Worm (Caenorhabditis elegans) whole organism, L1 larva: ENCODE results near the gene glo-4.
A peak's percentile ranks its signal among the peaks of the same experiment; 100 is the strongest.

Experiments
- C16A3.4 ChIP-seq: fragments of 150-350 bp; optimal IDR thresholded peaks from 2 replicates; lab custom pipeline; 2014; ENCODE audit warnings: missing biosample characterization, missing genetic modification characterization
- C34B4.2 ChIP-seq: sonication (generic microtip); optimal IDR thresholded peaks from 2 replicates; lab custom pipeline; 2017; ENCODE audit warnings: mild to moderate bottlenecking, missing genetic modification characterization, missing compliant biosample characterization
- Y116A8C.19 ChIP-seq: sonication (generic microtip); optimal IDR thresholded peaks from 2 replicates; lab custom pipeline; 2016; ENCODE audit warnings: missing compliant biosample characterization, missing genetic modification characterization, borderline replicate concordance
- ama-1 ChIP-seq: fragments of 150-350 bp; optimal IDR thresholded peaks from 2 replicates; lab custom pipeline; 2014
- ceh-8 ChIP-seq: fragments of 200-800 bp; sonication (Bioruptor generic); optimal IDR thresholded peaks from 2 replicates; lab custom pipeline; 2018; ENCODE audit warnings: mild to moderate bottlenecking, missing genetic modification characterization, moderate library complexity, missing compliant biosample characterization
- ceh-82 ChIP-seq, 3 experiments: fragments of 150-350 bp in 1 of 3; sonication (generic microtip) in 2 of 3; optimal IDR thresholded peaks; 2 replicates each; lab custom pipeline; 2014 to 2017; ENCODE audit warnings: missing biosample characterization in 3 of 3, missing genetic modification characterization in 3 of 3
- ceh-88 ChIP-seq: fragments of 200-800 bp; sonication (Bioruptor generic); IDR thresholded peaks from 2 replicates; pipeline ENCODE4 v1.3.6; 2022; ENCODE audit warnings: missing genetic modification characterization, missing compliant biosample characterization
- dpl-1 ChIP-seq, 3 experiments: fragments of 150-350 bp in 2 of 3; sonication (generic microtip) in 1 of 3; optimal IDR thresholded peaks; 2 replicates each; lab custom pipeline; 2014 to 2017; ENCODE audit warnings: missing biosample characterization in 3 of 3, missing genetic modification characterization in 3 of 3, missing genetic modification reagents in 3 of 3
- dsc-1 ChIP-seq: sonication (generic microtip); optimal IDR thresholded peaks from 2 replicates; lab custom pipeline; 2016; ENCODE audit warnings: mild to moderate bottlenecking, missing genetic modification characterization, missing compliant biosample characterization
- efl-3 ChIP-seq: fragments of 200-800 bp; sonication (Bioruptor generic); optimal IDR thresholded peaks from 2 replicates; lab custom pipeline; 2018; ENCODE audit warnings: mild to moderate bottlenecking, missing genetic modification characterization, missing compliant biosample characterization
- egl-13 ChIP-seq: sonication (generic microtip); optimal IDR thresholded peaks from 2 replicates; lab custom pipeline; 2016; ENCODE audit warnings: missing genotype, missing genetic modification reagents, missing genetic modification characterization, missing compliant biosample characterization
- elt-3 ChIP-seq, 6 experiments: fragments of 150-350 bp in 1 of 6; sonication (generic microtip); optimal IDR thresholded peaks; 2 replicates each; lab custom pipeline; 2017 to 2018; ENCODE audit warnings: missing biosample characterization in 6 of 6, missing genetic modification characterization in 6 of 6, inconsistent platforms in 1 of 6
- fkh-4 ChIP-seq: sonication (generic microtip); optimal IDR thresholded peaks from 2 replicates; lab custom pipeline; 2016; ENCODE audit warnings: missing compliant biosample characterization, missing genetic modification characterization, borderline replicate concordance
- fkh-8 ChIP-seq: sonication (generic microtip); optimal IDR thresholded peaks from 2 replicates; lab custom pipeline; 2016; ENCODE audit warnings: mild to moderate bottlenecking, missing genetic modification characterization, missing compliant biosample characterization
- irx-1 ChIP-seq: sonication (generic microtip); optimal IDR thresholded peaks from 2 replicates; lab custom pipeline; 2016; ENCODE audit warnings: missing genetic modification characterization, missing compliant biosample characterization
- jun-1 ChIP-seq: fragments of 150-350 bp; optimal IDR thresholded peaks from 2 replicates; lab custom pipeline; 2014; ENCODE audit warnings: missing biosample characterization, missing genetic modification reagents, missing genetic modification characterization
- lin-14 ChIP-seq: fragments of 200-800 bp; sonication (Bioruptor generic); optimal IDR thresholded peaks from 2 replicates; lab custom pipeline; 2018; ENCODE audit warnings: mild to moderate bottlenecking, missing genetic modification characterization, moderate library complexity, missing compliant biosample characterization
- lin-35 ChIP-seq, 2 experiments: fragments of 150-350 bp; optimal IDR thresholded peaks; 2 replicates each; lab custom pipeline; 2014; ENCODE audit warnings: missing biosample characterization in 2 of 2, missing genetic modification characterization in 2 of 2, missing genetic modification reagents in 2 of 2
- lir-3 ChIP-seq: sonication (generic microtip); optimal IDR thresholded peaks from 2 replicates; lab custom pipeline; 2016; ENCODE audit warnings: mild to moderate bottlenecking, missing genetic modification characterization, moderate library complexity, missing compliant biosample characterization; ENCODE audit not compliant: poor library complexity
- mdl-1 ChIP-seq, 2 experiments: fragments of 150-350 bp; optimal IDR thresholded peaks; 2 replicates each; lab custom pipeline; 2014 to 2017; ENCODE audit warnings: missing biosample characterization in 2 of 2, missing genetic modification characterization in 2 of 2, inconsistent platforms in 1 of 2
- mep-1 ChIP-seq: fragments of 150-350 bp; optimal IDR thresholded peaks from 2 replicates; lab custom pipeline; 2014; ENCODE audit warnings: missing biosample characterization, missing genetic modification characterization
- nhr-12 ChIP-seq: sonication (generic microtip); optimal IDR thresholded peaks from 2 replicates; lab custom pipeline; 2017; ENCODE audit warnings: missing biosample characterization, missing genetic modification characterization
- nhr-19 ChIP-seq: fragments of 200-800 bp; sonication (Bioruptor generic); conservative IDR thresholded peaks from 2 replicates; pipeline ENCODE4 v1.3.6; 2022; ENCODE audit warnings: missing genetic modification characterization, missing compliant biosample characterization
- nhr-20 ChIP-seq: sonication (generic microtip); optimal IDR thresholded peaks from 2 replicates; lab custom pipeline; 2016; ENCODE audit warnings: mild to moderate bottlenecking, missing genetic modification characterization, missing compliant biosample characterization
- nhr-237 ChIP-seq: fragments of 150-350 bp; optimal IDR thresholded peaks from 2 replicates; lab custom pipeline; 2014; ENCODE audit warnings: missing biosample characterization, missing genetic modification characterization
- nhr-71 ChIP-seq: sonication (generic microtip); optimal IDR thresholded peaks from 2 replicates; lab custom pipeline; 2016; ENCODE audit warnings: mild to moderate bottlenecking, missing genetic modification characterization, moderate library complexity, missing compliant biosample characterization
- nhr-76 ChIP-seq: sonication (generic microtip); optimal IDR thresholded peaks from 2 replicates; lab custom pipeline; 2017; ENCODE audit warnings: missing biosample characterization, missing genetic modification characterization
- nhr-77 ChIP-seq: fragments of 150-350 bp; optimal IDR thresholded peaks from 2 replicates; lab custom pipeline; 2014; ENCODE audit warnings: missing biosample characterization, missing genetic modification characterization
- nhr-84 ChIP-seq: sonication (generic microtip); optimal IDR thresholded peaks from 2 replicates; lab custom pipeline; 2017; ENCODE audit warnings: missing biosample characterization, missing genetic modification characterization
- nhr-85 ChIP-seq: sonication (generic microtip); peaks from one replicate; lab custom pipeline; 2016; ENCODE audit warnings: missing genetic modification characterization, inconsistent platforms, missing compliant biosample characterization
- nhr-90 ChIP-seq: sonication (generic microtip); optimal IDR thresholded peaks from 2 replicates; lab custom pipeline; 2016; ENCODE audit warnings: mild to moderate bottlenecking, missing genetic modification characterization, missing compliant biosample characterization; ENCODE audit not compliant: poor library complexity
- pax-3 ChIP-seq: fragments of 200-800 bp; sonication (Bioruptor generic); optimal IDR thresholded peaks from 2 replicates; lab custom pipeline; 2018; ENCODE audit warnings: mild to moderate bottlenecking, missing genetic modification characterization, moderate library complexity, missing compliant biosample characterization
- rnt-1 ChIP-seq: sonication (generic microtip); optimal IDR thresholded peaks from 2 replicates; lab custom pipeline; 2016; ENCODE audit warnings: mild to moderate bottlenecking, missing genetic modification characterization, moderate library complexity, missing compliant biosample characterization
- skn-1 ChIP-seq: fragments of 150-350 bp; optimal IDR thresholded peaks from 2 replicates; lab custom pipeline; 2014; ENCODE audit warnings: missing biosample characterization, missing genetic modification characterization
- snu-23 ChIP-seq: sonication (generic microtip); optimal IDR thresholded peaks from 2 replicates; lab custom pipeline; 2016; ENCODE audit warnings: missing genetic modification characterization, missing compliant biosample characterization
- sox-4 ChIP-seq: sonication (generic microtip); optimal IDR thresholded peaks from 2 replicates; lab custom pipeline; 2016; ENCODE audit warnings: missing genetic modification characterization, missing compliant biosample characterization
- swsn-7 ChIP-seq: sonication (generic microtip); optimal IDR thresholded peaks from 2 replicates; lab custom pipeline; 2016; ENCODE audit warnings: missing genetic modification characterization, missing compliant biosample characterization
- unc-30 ChIP-seq: sonication (generic microtip); optimal IDR thresholded peaks from 2 replicates; lab custom pipeline; 2017; ENCODE audit warnings: missing biosample characterization, missing genetic modification characterization
- unc-86 ChIP-seq: sonication (generic microtip); optimal IDR thresholded peaks from 2 replicates; lab custom pipeline; 2016; ENCODE audit warnings: missing genetic modification characterization, missing compliant biosample characterization
- vab-15 ChIP-seq: sonication (generic microtip); optimal IDR thresholded peaks from 2 replicates; lab custom pipeline; 2017; ENCODE audit warnings: missing genotype, mild to moderate bottlenecking, missing genetic modification characterization, missing compliant biosample characterization
- xbp-1 ChIP-seq: sonication (generic microtip); optimal IDR thresholded peaks from 2 replicates; lab custom pipeline; 2016; ENCODE audit warnings: missing genetic modification characterization, missing compliant biosample characterization

glo-4 gene

ce11 chrV:9273587-9273986 is 30.6 kb upstream of the glo-4 start (continued):
- no peak for TF ChIP-seq skn-1 (tag; lab: Kevin White, UChicago)
- TF ChIP-seq ceh-82 (tag; optimal IDR thresholded peaks at IDR 0.05; lab: Kevin White, UChicago): peak; percentile 15 to 83 (median 66)
- TF ChIP-seq dpl-1 (GFP tag; optimal IDR thresholded peaks at IDR 0.05; lab: Kevin White, UChicago): peak in 1 of 3 experiments; percentile 30
- TF ChIP-seq nhr-12: no peak
- TF ChIP-seq lir-3: no peak
- TF ChIP-seq swsn-7 (tag; lab: Kevin White, UChicago): peak; percentile 60
- peak; percentile 88 for TF ChIP-seq nhr-71 (tag; lab: Kevin White, UChicago)
- TF ChIP-seq snu-23 (GFP tag; lab: Kevin White, UChicago): peak; percentile 81
- peak; percentile 67 for TF ChIP-seq nhr-19 (GFP tag; lab: Robert Waterston, UW)
- peak; percentile 81 for TF ChIP-seq nhr-20 (tag; lab: Kevin White, UChicago)
- TF ChIP-seq mep-1 (tag; lab: Kevin White, UChicago): peak; percentile 29
- TF ChIP-seq C16A3.4 (tag; lab: Kevin White, UChicago): peak; percentile 36
- no peak for TF ChIP-seq Y116A8C.19 (tag; lab: Kevin White, UChicago)
- peak; percentile 98 for TF ChIP-seq lin-14 (GFP tag; lab: Kevin White, UChicago)
- TF ChIP-seq efl-3 (GFP tag; lab: Kevin White, UChicago): no peak
- TF ChIP-seq mdl-1 (tag; optimal IDR thresholded peaks at IDR 0.05; lab: Kevin White, UChicago): peak in 1 of 2 experiments; percentile 67
- TF ChIP-seq unc-86: peak; percentile 63
- no peak for TF ChIP-seq ama-1 (lab: Kevin White, UChicago)
- peak; percentile 22 for TF ChIP-seq ceh-8 (GFP tag; lab: Kevin White, UChicago)
- peak; percentile 35 to 44 for TF ChIP-seq lin-35 (GFP tag; optimal IDR thresholded peaks at IDR 0.05; lab: Kevin White, UChicago)
- TF ChIP-seq unc-30 (tag; lab: Kevin White, UChicago): no peak
- peak; percentile 54 for TF ChIP-seq xbp-1
- no peak for TF ChIP-seq C34B4.2 (tag; lab: Kevin White, UChicago)
- peak; percentile 42 for TF ChIP-seq dsc-1
- TF ChIP-seq nhr-77 (tag; lab: Kevin White, UChicago): peak; percentile 50
- TF ChIP-seq rnt-1 (tag; lab: Kevin White, UChicago): peak; percentile 61
- no peak for TF ChIP-seq nhr-90 (tag; lab: Kevin White, UChicago)

DNA sequence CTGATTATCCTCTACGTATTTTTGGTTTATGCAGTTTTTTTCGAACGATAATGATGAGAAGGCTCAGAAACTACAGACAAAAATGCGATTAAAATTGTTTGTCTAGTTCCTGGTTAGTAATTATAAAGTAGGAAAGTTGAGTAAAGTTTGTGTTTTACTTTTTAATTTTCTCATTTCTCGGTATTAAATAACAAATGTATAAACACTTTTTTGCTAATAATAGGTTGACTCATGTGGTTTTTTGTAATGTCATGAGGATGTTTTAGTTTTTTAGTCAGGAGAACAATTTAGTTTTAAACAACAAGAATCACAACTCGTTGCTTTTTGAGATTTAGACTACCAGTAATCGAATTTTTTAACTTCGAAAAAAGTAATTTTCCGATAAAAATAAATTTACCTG is 29.6 kb upstream of the glo-4 start:
- no peak for TF ChIP-seq egl-13 (tag; lab: Kevin White, UChicago)
- TF ChIP-seq ceh-88 (GFP tag; lab: Robert Waterston, UW): no peak
- TF ChIP-seq jun-1 (tag; lab: Kevin White, UChicago): no peak
- TF ChIP-seq dsc-1: peak; percentile 73
- no peak for TF ChIP-seq dpl-1 (GFP tag; optimal IDR thresholded peaks at IDR 0.05; lab: Kevin White, UChicago)
- peak; percentile 65 for TF ChIP-seq nhr-71 (tag; lab: Kevin White, UChicago)
- TF ChIP-seq sox-4 (tag; lab: Kevin White, UChicago): peak; percentile 19
- TF ChIP-seq pax-3 (tag; lab: Kevin White, UChicago): peak; percentile 57
- no peak for TF ChIP-seq elt-3 (tag; optimal IDR thresholded peaks at IDR 0.05; lab: Kevin White, UChicago)
- no peak for TF ChIP-seq nhr-84
- peak; percentile 31 for TF ChIP-seq lin-14 (GFP tag; lab: Kevin White, UChicago)
- TF ChIP-seq nhr-237 (tag; lab: Kevin White, UChicago): no peak
- TF ChIP-seq ceh-82 (tag; optimal IDR thresholded peaks at IDR 0.05; lab: Kevin White, UChicago): no peak
- no peak for TF ChIP-seq irx-1
- peak; percentile 3 for TF ChIP-seq nhr-20 (tag; lab: Kevin White, UChicago)
- peak; percentile 54 for TF ChIP-seq fkh-8 (tag; lab: Kevin White, UChicago)

- TF ChIP-seq vab-15 (tag; lab: Kevin White, UChicago) (no peak), nhr-76 (tag; lab: Kevin White, UChicago) (no peak), unc-30 (tag; lab: Kevin White, UChicago) (no peak), nhr-71 (tag; lab: Kevin White, UChicago) (peak; percentile 30), fkh-8 (tag; lab: Kevin White, UChicago) (peak; percentile 42), snu-23 (GFP tag; lab: Kevin White, UChicago) (no peak), nhr-84 (no peak), ama-1 (lab: Kevin White, UChicago) (no peak), nhr-85 (tag; lab: Kevin White, UChicago) (peak; percentile 56), dsc-1 (peak; percentile 98), fkh-4 (tag; lab: Kevin White, UChicago) (peak; percentile 91), egl-13 (tag; lab: Kevin White, UChicago) (no peak)
Measured at ce11 chrV:9271835-9272234, 28.8 kb upstream of the glo-4 start.
